Fruit fly (Drosophila melanogaster) whole organism, embryonic: ENCODE data around the gene Ptp4E.

ENCODE experiments used
- ATbp ChIP-seq: fragments of 200-800 bp; sonication (Bioruptor generic); optimal IDR thresholded peaks from 2 replicates; lab custom pipeline; 2017; ENCODE audit warnings: missing biosample characterization, mild to moderate bottlenecking, missing genetic modification characterization, missing genetic modification reagents
- Atf6 ChIP-seq: fragments of 200-800 bp; sonication (Bioruptor generic); IDR thresholded peaks from 2 replicates; pipeline ENCODE4 v1.3.6; 2022; ENCODE audit warnings: missing biosample characterization, missing genetic modification characterization
- B-H2 ChIP-seq: fragments of 200-800 bp; sonication (Bioruptor generic); optimal IDR thresholded peaks from 2 replicates; lab custom pipeline; 2018; ENCODE audit warnings: missing biosample characterization, mild to moderate bottlenecking, missing genetic modification characterization
- CG10431 ChIP-seq: fragments of 200-800 bp; sonication (Bioruptor generic); optimal IDR thresholded peaks from 3 replicates; lab custom pipeline; 2018; ENCODE audit warnings: missing biosample characterization, mild to moderate bottlenecking, missing genetic modification characterization
- CG12071 ChIP-seq: fragments of 200-800 bp; sonication (Bioruptor generic); optimal IDR thresholded peaks from 3 replicates; lab custom pipeline; 2018; ENCODE audit warnings: missing biosample characterization, mild to moderate bottlenecking, missing genetic modification characterization
- CG12659 ChIP-seq: fragments of 200-800 bp; sonication (Bioruptor generic); optimal IDR thresholded peaks from 3 replicates; lab custom pipeline; 2017; ENCODE audit warnings: mild to moderate bottlenecking, missing biosample characterization, missing genetic modification reagents, missing genetic modification characterization
- CG12942 ChIP-seq: fragments of 200-800 bp; sonication (Bioruptor generic); optimal IDR thresholded peaks from 3 replicates; lab custom pipeline; 2016; ENCODE audit warnings: missing biosample characterization, missing genetic modification characterization
- CG17359 ChIP-seq: fragments of 200-800 bp; sonication (Bioruptor generic); optimal IDR thresholded peaks from 3 replicates; lab custom pipeline; 2018; ENCODE audit warnings: missing biosample characterization, mild to moderate bottlenecking, missing genetic modification characterization, moderate library complexity
- CG1792 ChIP-seq: fragments of 200-800 bp; sonication (Bioruptor generic); optimal IDR thresholded peaks from 2 replicates; lab custom pipeline; 2016; ENCODE audit warnings: missing biosample characterization, missing genetic modification characterization
- CG2120 ChIP-seq: fragments of 200-800 bp; sonication (Bioruptor generic); optimal IDR thresholded peaks from 3 replicates; lab custom pipeline; 2016; ENCODE audit warnings: missing biosample characterization, missing genetic modification characterization
- CG4360 ChIP-seq: fragments of 200-800 bp; sonication (Bioruptor generic); IDR thresholded peaks from 2 replicates; pipeline ENCODE4 v1.3.6; 2022; ENCODE audit warnings: missing biosample characterization, missing genetic modification characterization
- CG6272 ChIP-seq: fragments of 200-800 bp; sonication (Bioruptor generic); IDR thresholded peaks from 2 replicates; pipeline ENCODE4 v1.3.6; 2022; ENCODE audit warnings: missing biosample characterization, missing genetic modification characterization
- CG6813 ChIP-seq: fragments of 200-800 bp; sonication (Bioruptor generic); optimal IDR thresholded peaks from 2 replicates; lab custom pipeline; 2017; ENCODE audit warnings: missing biosample characterization, missing genetic modification characterization, mild to moderate bottlenecking, moderate library complexity, missing genetic modification reagents
- CG7271 ChIP-seq: fragments of 200-800 bp; sonication (Bioruptor generic); optimal IDR thresholded peaks from 2 replicates; lab custom pipeline; 2018; ENCODE audit warnings: missing biosample characterization, mild to moderate bottlenecking, missing genetic modification characterization, moderate library complexity
- CG7556 ChIP-seq: fragments of 200-800 bp; sonication (Bioruptor generic); optimal IDR thresholded peaks from 2 replicates; lab custom pipeline; 2017; ENCODE audit warnings: missing biosample characterization, mild to moderate bottlenecking, missing genetic modification characterization
- CG8765 ChIP-seq: fragments of 200-800 bp; sonication (Bioruptor generic); IDR thresholded peaks from 2 replicates; pipeline ENCODE4 v1.3.6; 2022; ENCODE audit warnings: missing biosample characterization, missing genetic modification characterization
- CHES-1-like ChIP-seq: fragments of 200-800 bp; sonication (Bioruptor generic); optimal IDR thresholded peaks from 2 replicates; lab custom pipeline; 2016; ENCODE audit warnings: missing biosample characterization, missing genetic modification characterization
- Chrac-16 ChIP-seq: fragments of 200-800 bp; sonication (Bioruptor generic); optimal IDR thresholded peaks from 3 replicates; lab custom pipeline; 2016; ENCODE audit warnings: missing biosample characterization, missing genetic modification characterization
- CoRest ChIP-seq: fragments of 200-800 bp; sonication (Bioruptor generic); optimal IDR thresholded peaks from 3 replicates; lab custom pipeline; 2018; ENCODE audit warnings: missing biosample characterization, mild to moderate bottlenecking, missing genetic modification characterization, moderate library complexity
- D19B ChIP-seq: fragments of 200-800 bp; sonication (Bioruptor generic); optimal IDR thresholded peaks from 2 replicates; lab custom pipeline; 2017; ENCODE audit warnings: missing biosample characterization, mild to moderate bottlenecking, missing genetic modification characterization
- Dad ChIP-seq: fragments of 200-800 bp; sonication (Bioruptor generic); optimal IDR thresholded peaks from 3 replicates; lab custom pipeline; 2016; ENCODE audit warnings: missing biosample characterization, missing genetic modification characterization
- Dfd ChIP-seq, 2 experiments: fragments of >200 bp; optimal IDR thresholded peaks; 2 replicates each; lab custom pipeline; 2017; ENCODE audit warnings: missing biosample characterization in 2 of 2, missing genetic modification characterization in 2 of 2
- Dip3 ChIP-seq: fragments of 200-800 bp; sonication (Bioruptor generic); optimal IDR thresholded peaks from 3 replicates; lab custom pipeline; 2016; ENCODE audit warnings: missing biosample characterization, missing genetic modification characterization
- HLH54F ChIP-seq: fragments of 200-800 bp; sonication (Bioruptor generic); optimal IDR thresholded peaks from 3 replicates; lab custom pipeline; 2016; ENCODE audit warnings: missing biosample characterization, missing genetic modification characterization
- Oaz ChIP-seq: fragments of 200-800 bp; sonication (Bioruptor generic); IDR thresholded peaks from 2 replicates; pipeline ENCODE4 v1.3.6; 2022; ENCODE audit warnings: missing biosample characterization, missing genetic modification characterization
- Ptx1 ChIP-seq: fragments of 200-800 bp; sonication (Bioruptor generic); IDR thresholded peaks from 2 replicates; pipeline ENCODE4 v1.3.6; 2022; ENCODE audit warnings: missing biosample characterization, missing genetic modification characterization
- Sin3A ChIP-seq: fragments of >200 bp; optimal IDR thresholded peaks from 2 replicates; lab custom pipeline; 2018
- Sry-δ ChIP-seq: fragments of 200-800 bp; sonication (Bioruptor generic); optimal IDR thresholded peaks from 2 replicates; lab custom pipeline; 2016; ENCODE audit warnings: missing biosample characterization, missing genetic modification characterization
- TFAM ChIP-seq: fragments of 200-800 bp; sonication (Bioruptor generic); optimal IDR thresholded peaks from 2 replicates; lab custom pipeline; 2017; ENCODE audit warnings: missing biosample characterization, missing genetic modification characterization, inconsistent platforms
- amos ChIP-seq: fragments of 200-800 bp; sonication (Bioruptor generic); IDR thresholded peaks from 2 replicates; pipeline ENCODE4 v1.3.6; 2022; ENCODE audit warnings: missing biosample characterization, missing genetic modification characterization; ENCODE audit not compliant: partially characterized antibody
- da ChIP-seq: fragments of 200-800 bp; sonication (Bioruptor generic); optimal IDR thresholded peaks from 2 replicates; lab custom pipeline; 2016; ENCODE audit warnings: missing biosample characterization, missing genetic modification characterization
- dpn ChIP-seq, 2 experiments: fragments of 200-800 bp; sonication (Bioruptor generic); optimal IDR thresholded peaks; 3 replicates each; lab custom pipeline; 2016; ENCODE audit warnings: missing biosample characterization in 2 of 2, missing genetic modification characterization in 2 of 2
- gcm ChIP-seq: fragments of 200-800 bp; sonication (Bioruptor generic); optimal IDR thresholded peaks from 2 replicates; lab custom pipeline; 2019; ENCODE audit warnings: missing biosample characterization, mild to moderate bottlenecking, missing genetic modification characterization, moderate library complexity
- gfzf ChIP-seq: fragments of 200-800 bp; sonication (Bioruptor generic); optimal IDR thresholded peaks from 2 replicates; lab custom pipeline; 2016; ENCODE audit warnings: missing biosample characterization, mild to moderate bottlenecking, missing genetic modification characterization, moderate library complexity
- grn ChIP-seq: fragments of 200-800 bp; sonication (Bioruptor generic); optimal IDR thresholded peaks from 3 replicates; lab custom pipeline; 2017; ENCODE audit warnings: missing biosample characterization, missing genetic modification characterization
- hkb ChIP-seq, 2 experiments: fragments of 200-800 bp in 1 of 2; fragments of >200 bp in 1 of 2; sonication (Bioruptor generic) in 1 of 2; IDR thresholded peaks in 1 of 2; optimal IDR thresholded peaks in 1 of 2; 2 replicates each; pipeline versions ENCODE4 v1.3.6 to Lab custom; 2017 to 2022; ENCODE audit warnings: missing biosample characterization in 1 of 2, missing genetic modification characterization in 1 of 2
- hth ChIP-seq: fragments of >200 bp; optimal IDR thresholded peaks from 2 replicates; lab custom pipeline; 2017; ENCODE audit warnings: inconsistent platforms
- jumu ChIP-seq: fragments of 200-800 bp; sonication (Bioruptor generic); optimal IDR thresholded peaks from 3 replicates; lab custom pipeline; 2016; ENCODE audit warnings: missing biosample characterization, missing genetic modification characterization
- kni ChIP-seq: fragments of 200-800 bp; sonication (Bioruptor generic); optimal IDR thresholded peaks from 3 replicates; lab custom pipeline; 2017; ENCODE audit warnings: mild to moderate bottlenecking, missing biosample characterization, missing genetic modification reagents, missing genetic modification characterization
- lilli ChIP-seq: fragments of 200-800 bp; sonication (Bioruptor generic); optimal IDR thresholded peaks from 3 replicates; lab custom pipeline; 2016; ENCODE audit warnings: missing biosample characterization, missing genetic modification characterization
- lmd ChIP-seq: fragments of 200-800 bp; sonication (Bioruptor generic); IDR thresholded peaks from 2 replicates; pipeline ENCODE4 v1.3.6; 2022; ENCODE audit warnings: missing biosample characterization, missing genetic modification characterization
- nom ChIP-seq: fragments of 200-800 bp; sonication (Bioruptor generic); optimal IDR thresholded peaks from 2 replicates; lab custom pipeline; 2017; ENCODE audit warnings: missing biosample characterization, missing genetic modification characterization, mild to moderate bottlenecking, moderate library complexity, missing genetic modification reagents
- p53 ChIP-seq: fragments of 200-800 bp; sonication (Bioruptor generic); optimal IDR thresholded peaks from 2 replicates; lab custom pipeline; 2016; ENCODE audit warnings: missing biosample characterization, missing genetic modification characterization
- peb ChIP-seq: fragments of 200-800 bp; sonication (Bioruptor generic); IDR thresholded peaks from 2 replicates; pipeline ENCODE4 v1.3.6; 2022; ENCODE audit warnings: missing biosample characterization, missing genetic modification characterization
- sisA ChIP-seq: fragments of 200-800 bp; sonication (Bioruptor generic); IDR thresholded peaks from 2 replicates; pipeline ENCODE4 v1.3.6; 2022; ENCODE audit warnings: missing biosample characterization, missing genetic modification characterization
- stwl ChIP-seq: fragments of 200-800 bp; sonication (Bioruptor generic); optimal IDR thresholded peaks from 3 replicates; lab custom pipeline; 2018; ENCODE audit warnings: missing biosample characterization, mild to moderate bottlenecking, missing genetic modification characterization, moderate library complexity
- tna ChIP-seq: fragments of 200-800 bp; sonication (Bioruptor generic); IDR thresholded peaks from 2 replicates; pipeline ENCODE4 v1.3.6; 2022; ENCODE audit warnings: missing biosample characterization, missing genetic modification characterization; ENCODE audit not compliant: partially characterized antibody
- twi ChIP-seq: fragments of 200-800 bp; optimal IDR thresholded peaks from 2 replicates; lab custom pipeline; 2019; ENCODE audit warnings: missing biosample characterization, mild to moderate bottlenecking, missing genetic modification characterization, moderate library complexity
- vvl ChIP-seq: fragments of 200-800 bp; sonication (Bioruptor generic); IDR thresholded peaks from 2 replicates; pipeline ENCODE4 v1.3.6; 2022; ENCODE audit warnings: missing biosample characterization, missing genetic modification characterization
- zen ChIP-seq: fragments of 200-800 bp; sonication (Bioruptor generic); optimal IDR thresholded peaks from 3 replicates; lab custom pipeline; 2018; ENCODE audit warnings: missing biosample characterization, mild to moderate bottlenecking, missing genetic modification characterization, moderate library complexity

Ptp4E gene

dm6 chrX:4918228-4919022, 20.5 kb upstream of the Ptp4E start, which contains the start of the genes CG4041 and Hgsnat (continued):
- peak; percentile 46 for TF ChIP-seq CG12659 (GFP tag; lab: Kevin White, UChicago)
- no peak for TF ChIP-seq jumu (GFP tag; lab: Kevin White, UChicago)
- TF ChIP-seq CG7271, result no peak
- TF ChIP-seq vvl (GFP tag; lab: Robert Waterston, UW), result no peak
- TF ChIP-seq HLH54F (GFP tag; lab: Kevin White, UChicago), result peak; percentile 32
- no peak for TF ChIP-seq CG1792 (GFP tag; lab: Kevin White, UChicago)
- no peak for TF ChIP-seq TFAM
- TF ChIP-seq gcm, result no peak
- TF ChIP-seq hth (lab: Kevin White, UChicago), result no peak
- TF ChIP-seq da (GFP tag; lab: Kevin White, UChicago), result no peak
- TF ChIP-seq tna (GFP tag; lab: Robert Waterston, UW), result no peak
- TF ChIP-seq CG2120, result peak; percentile 41
- no peak for TF ChIP-seq zen (tag; lab: Kevin White, UChicago)
- peak; percentile 4 for TF ChIP-seq nom (GFP tag; lab: Kevin White, UChicago)
- TF ChIP-seq Ptx1 (GFP tag; lab: Robert Waterston, UW), result no peak
- no peak for TF ChIP-seq Oaz (GFP tag; lab: Robert Waterston, UW)
- peak; percentile 38 for TF ChIP-seq Sry-δ (GFP tag; lab: Kevin White, UChicago)
- TF ChIP-seq ATbp (GFP tag; lab: Kevin White, UChicago), result no peak
- TF ChIP-seq CG10431, result no peak
- no peak for TF ChIP-seq D19B (GFP tag; lab: Kevin White, UChicago)
- no peak for TF ChIP-seq Atf6 (GFP tag; lab: Robert Waterston, UW)
- peak; percentile 81 for TF ChIP-seq CG4360 (GFP tag; lab: Robert Waterston, UW)
- no peak for TF ChIP-seq CG8765 (GFP tag; lab: Robert Waterston, UW)
- peak; percentile 29 for TF ChIP-seq gfzf (GFP tag; lab: Kevin White, UChicago)
- peak; percentile 14 for TF ChIP-seq Dip3 (GFP tag; lab: Kevin White, UChicago)
- TF ChIP-seq lmd (GFP tag; lab: Robert Waterston, UW), result no peak
- peak; percentile 16 for TF ChIP-seq CG7556
- peak; percentile 76 for TF ChIP-seq Sin3A (lab: Kevin White, UChicago)
- TF ChIP-seq sisA (GFP tag; lab: Robert Waterston, UW), result peak; percentile 19; the same call in 1 of the 2 replicates
- TF ChIP-seq twi (tag; lab: Kevin White, UChicago), result no peak
- no peak for TF ChIP-seq p53
- TF ChIP-seq Chrac-16, result no peak
- TF ChIP-seq dpn (GFP tag; optimal IDR thresholded peaks at IDR 0.05; lab: Kevin White, UChicago), result peak in 1 of 2 experiments; percentile 17
- TF ChIP-seq CG12942 (GFP tag; lab: Kevin White, UChicago), result no peak
- no peak for TF ChIP-seq amos (GFP tag; lab: Robert Waterston, UW)
- no peak for TF ChIP-seq grn (GFP tag; lab: Kevin White, UChicago)
- no peak for TF ChIP-seq Dad
- TF ChIP-seq CG12071, result no peak
- TF ChIP-seq peb (GFP tag; lab: Robert Waterston, UW), result no peak
- no peak for TF ChIP-seq B-H2
- no peak for TF ChIP-seq CHES-1-like (GFP tag; lab: Kevin White, UChicago)
- TF ChIP-seq lilli (GFP tag; lab: Kevin White, UChicago), result peak; percentile 43
- TF ChIP-seq CG6272 (GFP tag; lab: Robert Waterston, UW), result no peak
- no peak for TF ChIP-seq hkb (optimal IDR thresholded peaks at IDR 0.05; lab: Kevin White, UChicago)
- TF ChIP-seq hkb (GFP tag; IDR thresholded peaks at IDR 0.05; lab: Robert Waterston, UW), result no peak
- TF ChIP-seq CoRest (tag; lab: Kevin White, UChicago), result peak; percentile 35
- TF ChIP-seq CG17359 (tag; lab: Kevin White, UChicago), result peak; percentile 60
- TF ChIP-seq CG6813 (GFP tag; lab: Kevin White, UChicago), result no peak
- peak; percentile 60 for TF ChIP-seq stwl
- TF ChIP-seq Dfd (GFP tag; optimal IDR thresholded peaks at IDR 0.05; lab: Kevin White, UChicago), result no peak
- TF ChIP-seq kni (GFP tag; lab: Kevin White, UChicago), result no peak
